Fruit fly (Drosophila melanogaster) whole organism, adult: Measurements from ENCODE around the gene Dpp10.

Experiments
- CG11617 ChIP-seq: fragments of 200-800 bp; sonication (Bioruptor generic); optimal IDR thresholded peaks from 2 replicates; lab custom pipeline; 2017; ENCODE audit warnings: mild to moderate bottlenecking, missing biosample characterization, missing genetic modification reagents, missing genetic modification characterization
- CG12768 ChIP-seq: fragments of 200-800 bp; sonication (Bioruptor generic); optimal IDR thresholded peaks from 2 replicates; lab custom pipeline; 2017; ENCODE audit warnings: missing biosample characterization, missing genetic modification characterization, mild to moderate bottlenecking, moderate library complexity, missing genetic modification reagents
- CG14711 ChIP-seq: fragments of 200-800 bp; sonication (Bioruptor generic); optimal IDR thresholded peaks from 2 replicates; lab custom pipeline; 2018; ENCODE audit warnings: missing biosample characterization, mild to moderate bottlenecking, missing genetic modification characterization, moderate library complexity
- CG1620 ChIP-seq: fragments of 200-800 bp; sonication (Bioruptor generic); optimal IDR thresholded peaks from 2 replicates; lab custom pipeline; 2016; ENCODE audit warnings: missing biosample characterization, missing genetic modification characterization
- CG33017 ChIP-seq: fragments of 200-800 bp; sonication (Bioruptor generic); optimal IDR thresholded peaks from 2 replicates; lab custom pipeline; 2018; ENCODE audit warnings: missing biosample characterization, mild to moderate bottlenecking, missing genetic modification characterization, moderate library complexity
- CG5204 ChIP-seq: fragments of 200-800 bp; sonication (Bioruptor generic); optimal IDR thresholded peaks from 2 replicates; lab custom pipeline; 2016; ENCODE audit warnings: missing biosample characterization, missing genetic modification characterization
- CG7101 ChIP-seq: fragments of 200-800 bp; sonication (Bioruptor generic); optimal IDR thresholded peaks from 2 replicates; lab custom pipeline; 2018; ENCODE audit warnings: missing biosample characterization, mild to moderate bottlenecking, missing genetic modification characterization, moderate library complexity
- Clk ChIP-seq: fragments of 200-800 bp; sonication (Bioruptor generic); optimal IDR thresholded peaks from 2 replicates; lab custom pipeline; 2017; ENCODE audit warnings: missing biosample characterization, missing genetic modification characterization
- Crg-1 ChIP-seq: fragments of 200-800 bp; sonication (Bioruptor generic); optimal IDR thresholded peaks from 2 replicates; lab custom pipeline; 2016; ENCODE audit warnings: missing biosample characterization, missing genetic modification characterization
- Hr96 ChIP-seq: fragments of 200-800 bp; sonication (Bioruptor generic); optimal IDR thresholded peaks from 2 replicates; lab custom pipeline; 2016; ENCODE audit warnings: missing biosample characterization, missing genetic modification characterization
- Mnt ChIP-seq: fragments of 200-800 bp; sonication (Bioruptor generic); optimal IDR thresholded peaks from 2 replicates; lab custom pipeline; 2016; ENCODE audit warnings: missing biosample characterization, mild to moderate bottlenecking, missing genetic modification characterization
- bab1 ChIP-seq: fragments of 200-800 bp; sonication (Bioruptor generic); optimal IDR thresholded peaks from 3 replicates; lab custom pipeline; 2019; ENCODE audit warnings: missing biosample characterization, mild to moderate bottlenecking, missing genetic modification characterization, moderate library complexity
- cnc ChIP-seq, 2 experiments: fragments of >200 bp; optimal IDR thresholded peaks; 2 replicates each; lab custom pipeline; 2017
- kay ChIP-seq: fragments of 200-800 bp; sonication (Bioruptor generic); peaks from one replicate; lab custom pipeline; 2016; ENCODE audit warnings: missing biosample characterization, missing genetic modification characterization, borderline replicate concordance
- ovo ChIP-seq: fragments of 200-800 bp; sonication (Bioruptor generic); optimal IDR thresholded peaks from 2 replicates; lab custom pipeline; 2016; ENCODE audit warnings: missing biosample characterization, missing genetic modification characterization
- pad ChIP-seq: fragments of 200-800 bp; sonication (Bioruptor generic); optimal IDR thresholded peaks from 3 replicates; lab custom pipeline; 2017; ENCODE audit warnings: missing biosample characterization, missing genetic modification characterization, mild to moderate bottlenecking, moderate library complexity, missing genetic modification reagents
- tj ChIP-seq: fragments of 200-800 bp; sonication (Bioruptor generic); optimal IDR thresholded peaks from 3 replicates; lab custom pipeline; 2017; ENCODE audit warnings: missing biosample characterization, mild to moderate bottlenecking, missing genetic modification characterization, moderate library complexity
- toe ChIP-seq: fragments of 200-800 bp; sonication (Bioruptor generic); optimal IDR thresholded peaks from 2 replicates; lab custom pipeline; 2016; ENCODE audit warnings: missing biosample characterization, missing genetic modification characterization

Gene Dpp10

dm6 chr2L:6533719-6534118 is 67.1 kb downstream of the Dpp10 start:
- TF ChIP-seq ovo (GFP tag; lab: Kevin White, UChicago), result no peak
- no peak for TF ChIP-seq Crg-1 (GFP tag; lab: Kevin White, UChicago)
- no peak for TF ChIP-seq CG5204 (GFP tag; lab: Kevin White, UChicago)
- no peak for TF ChIP-seq CG14711 (tag; lab: Kevin White, UChicago)
- no peak for TF ChIP-seq tj (GFP tag; lab: Kevin White, UChicago)
- TF ChIP-seq bab1 (GFP tag; lab: Kevin White, UChicago), result no peak
- no peak for TF ChIP-seq CG1620 (GFP tag; lab: Kevin White, UChicago)
- no peak for TF ChIP-seq CG11617
- TF ChIP-seq Hr96 (GFP tag; lab: Kevin White, UChicago), result no peak
- TF ChIP-seq toe, result no peak
- no peak for TF ChIP-seq pad
- TF ChIP-seq CG7101, result no peak
- TF ChIP-seq Clk (GFP tag; lab: Kevin White, UChicago), result no peak

- TF ChIP-seq tj (GFP tag; lab: Kevin White, UChicago) (peak; percentile 97), cnc (optimal IDR thresholded peaks at IDR 0.05; lab: Kevin White, UChicago) (no peak)
These were observed 67.9 kb downstream of the Dpp10 start for dm6 chr2L:6532977-6533376.

- TF ChIP-seq CG11617 (no peak), CG7101 (no peak), toe (no peak), Clk (GFP tag; lab: Kevin White, UChicago) (no peak), Crg-1 (GFP tag; lab: Kevin White, UChicago) (no peak), CG12768 (GFP tag; lab: Kevin White, UChicago) (no peak), tj (GFP tag; lab: Kevin White, UChicago) (no peak), kay (GFP tag; lab: Kevin White, UChicago) (no peak), Mnt (GFP tag; lab: Kevin White, UChicago) (no peak), CG5204 (GFP tag; lab: Kevin White, UChicago) (no peak), Hr96 (GFP tag; lab: Kevin White, UChicago) (no peak)
These were observed 68.7 kb downstream of the Dpp10 start for dm6 chr2L:6531985-6532699.

- no peak for TF ChIP-seq kay (GFP tag; lab: Kevin White, UChicago)
- no peak for TF ChIP-seq bab1 (GFP tag; lab: Kevin White, UChicago)
- no peak for TF ChIP-seq Crg-1 (GFP tag; lab: Kevin White, UChicago)
- no peak for TF ChIP-seq cnc (optimal IDR thresholded peaks at IDR 0.05; lab: Kevin White, UChicago)
- no peak for TF ChIP-seq tj (GFP tag; lab: Kevin White, UChicago)
- no peak for TF ChIP-seq CG33017 (tag; lab: Kevin White, UChicago)
- no peak for TF ChIP-seq pad
- no peak for TF ChIP-seq CG11617
- TF ChIP-seq CG1620 (GFP tag; lab: Kevin White, UChicago), result no peak
These were observed 69.8 kb downstream of the Dpp10 start for dm6 chr2L:6530952-6531512.

- TF ChIP-seq Hr96 (GFP tag; lab: Kevin White, UChicago), result no peak
- peak; percentile 24 for TF ChIP-seq bab1 (GFP tag; lab: Kevin White, UChicago)
- TF ChIP-seq CG1620 (GFP tag; lab: Kevin White, UChicago), result peak; percentile 26
- TF ChIP-seq kay (GFP tag; lab: Kevin White, UChicago), result no peak
These were observed 73.9 kb downstream of the Dpp10 start for dm6 chr2L:6526996-6527395.
